Worm (Caenorhabditis elegans) whole organism, L4 larva: ENCODE data around the gene ZK1307.7.

ENCODE experiments used
- ama-1 ChIP-seq: fragments of 150-350 bp; optimal IDR thresholded peaks from 2 replicates; lab custom pipeline; 2014; ENCODE audit warnings: inconsistent platforms, mixed read lengths
- ceh-28 ChIP-seq: fragments of 150-350 bp; optimal IDR thresholded peaks from 2 replicates; lab custom pipeline; 2014; ENCODE audit warnings: missing biosample characterization, missing genetic modification reagents, missing genetic modification characterization
- ceh-82 ChIP-seq: sonication (generic microtip); optimal IDR thresholded peaks from 2 replicates; lab custom pipeline; 2017; ENCODE audit warnings: missing biosample characterization, missing genetic modification characterization
- fkh-10 ChIP-seq: fragments of 150-350 bp; optimal IDR thresholded peaks from 2 replicates; lab custom pipeline; 2014; ENCODE audit warnings: missing biosample characterization, missing genetic modification reagents, missing genetic modification characterization
- hlh-11 ChIP-seq: fragments of 200-800 bp; sonication (Bioruptor generic); optimal IDR thresholded peaks from 2 replicates; lab custom pipeline; 2018; ENCODE audit warnings: mild to moderate bottlenecking, missing genetic modification characterization, missing compliant biosample characterization
- hlh-30 ChIP-seq: sonication (generic microtip); optimal IDR thresholded peaks from 2 replicates; lab custom pipeline; 2017; ENCODE audit warnings: antibody characterized with exemption, mild to moderate bottlenecking, missing genetic modification characterization, missing compliant biosample characterization; ENCODE audit not compliant: insufficient read depth
- lin-39 ChIP-seq: fragments of 150-350 bp; optimal IDR thresholded peaks from 2 replicates; lab custom pipeline; 2014; ENCODE audit warnings: missing biosample characterization, missing genetic modification reagents, missing genetic modification characterization
- lsy-2 ChIP-seq, 2 experiments: fragments of 150-350 bp in 1 of 2; sonication (generic microtip) in 1 of 2; optimal IDR thresholded peaks; 2 replicates each; lab custom pipeline; 2014 to 2017; ENCODE audit warnings: missing biosample characterization in 2 of 2, missing genetic modification characterization in 2 of 2
- mdl-1 ChIP-seq, 2 experiments: fragments of 150-350 bp in 1 of 2; sonication (generic microtip) in 1 of 2; optimal IDR thresholded peaks; 2 replicates each; lab custom pipeline; 2014 to 2017; ENCODE audit warnings: missing biosample characterization in 2 of 2, missing genetic modification characterization in 2 of 2
- nhr-102 ChIP-seq: sonication (generic microtip); optimal IDR thresholded peaks from 2 replicates; lab custom pipeline; 2016; ENCODE audit warnings: mild to moderate bottlenecking, missing genetic modification characterization, moderate library complexity, missing compliant biosample characterization
- nhr-237 ChIP-seq: sonication (generic microtip); optimal IDR thresholded peaks from 2 replicates; lab custom pipeline; 2017; ENCODE audit warnings: missing biosample characterization, missing genetic modification characterization
- nhr-6 ChIP-seq: fragments of 150-350 bp; optimal IDR thresholded peaks from 2 replicates; lab custom pipeline; 2014; ENCODE audit warnings: missing biosample characterization, missing genetic modification characterization
- unc-39 ChIP-seq: sonication (generic microtip); optimal IDR thresholded peaks from 2 replicates; lab custom pipeline; 2017; ENCODE audit warnings: missing biosample characterization, missing genetic modification characterization
- vab-7 ChIP-seq: fragments of 200-800 bp; sonication (Bioruptor generic); IDR thresholded peaks from 2 replicates; pipeline ENCODE4 v1.3.6; 2022; ENCODE audit warnings: missing genetic modification reagents, missing genetic modification characterization, missing compliant biosample characterization

ce11 chrII:9651700-9652099 is 15.3 kb downstream of the ZK1307.7 start, which contains the start of gene ZK1307.4:
- TF ChIP-seq fkh-10 (GFP tag; lab: Kevin White, UChicago) (no peak), hlh-11 (tag; lab: Kevin White, UChicago) (no peak), vab-7 (GFP tag; lab: Robert Waterston, UW) (no peak), ceh-28 (no peak), nhr-102 (tag; lab: Kevin White, UChicago) (no peak), lsy-2 (tag; optimal IDR thresholded peaks at IDR 0.05; lab: Kevin White, UChicago) (no peak), nhr-6 (tag; lab: Kevin White, UChicago) (no peak), hlh-30 (tag; lab: Kevin White, UChicago) (no peak), mdl-1 (tag; optimal IDR thresholded peaks at IDR 0.05; lab: Kevin White, UChicago) (no peak), lin-39 (tag; lab: Kevin White, UChicago) (no peak), ama-1 (lab: Kevin White, UChicago) (no peak), ceh-82 (tag; lab: Kevin White, UChicago) (no peak), nhr-237 (no peak), unc-39 (tag; lab: Kevin White, UChicago) (no peak)
